Fruit fly (Drosophila melanogaster): ENCODE data around the gene Sfp24C1.
A peak's percentile ranks its signal among the peaks of the same experiment; 100 is the strongest.

Sfp24C1 gene

DNA sequence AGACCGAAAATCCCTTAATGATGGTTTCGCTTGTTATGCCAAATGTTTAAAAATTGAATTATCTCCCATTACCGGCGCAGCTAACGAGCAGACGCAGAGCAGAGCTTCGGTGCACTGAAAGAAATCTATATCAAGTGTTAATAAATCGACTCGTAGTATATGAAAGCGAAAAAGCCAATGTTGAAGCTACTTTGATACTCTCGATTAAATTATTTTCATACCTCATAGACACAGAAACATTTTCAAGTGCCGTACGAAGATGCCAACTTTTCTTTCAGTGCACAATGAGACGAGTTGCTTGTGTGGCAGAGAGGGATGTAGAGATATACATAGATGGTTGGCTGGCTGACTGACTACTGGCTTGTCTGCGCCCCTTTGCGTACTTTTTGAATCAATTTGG, 24.7 kb upstream of the Sfp24C1 start (continued):
- TF ChIP-seq CG10274 (GFP tag; optimal IDR thresholded peaks at IDR 0.05) (no peak), CG6813 (GFP tag; optimal IDR thresholded peaks at IDR 0.05) (no peak), p53 (GFP tag; optimal IDR thresholded peaks at IDR 0.05) (no peak), Sry-δ (GFP tag; optimal IDR thresholded peaks at IDR 0.05) (no peak), CG10366 (GFP tag; IDR thresholded peaks at IDR 0.05) (no peak), zf30C (GFP tag; optimal IDR thresholded peaks at IDR 0.05) (peak; percentile 14), HHEX (GFP tag; optimal IDR thresholded peaks at IDR 0.05) (no peak), prd (optimal IDR thresholded peaks at IDR 0.05) (no peak), prd (GFP tag; IDR thresholded peaks at IDR 0.05) (peak; percentile 71), zen (tag; optimal IDR thresholded peaks at IDR 0.05) (peak; percentile 64), psq (GFP tag; optimal IDR thresholded peaks at IDR 0.05) (no peak), Hey (tag; optimal IDR thresholded peaks at IDR 0.05) (no peak), Dip3 (GFP tag; optimal IDR thresholded peaks at IDR 0.05) (no peak), CG32772 (GFP tag; IDR thresholded peaks at IDR 0.05) (0 out of 2 replicates have a peak, but pooled peaks have one; percentile 7), CG4424 (GFP tag; optimal IDR thresholded peaks at IDR 0.05) (peak; percentile 17), NC2α (GFP tag; optimal IDR thresholded peaks at IDR 0.05) (peak; percentile 16), CG4854 (GFP tag; optimal IDR thresholded peaks at IDR 0.05) (no peak), CG12942 (GFP tag; optimal IDR thresholded peaks at IDR 0.05) (no peak), CG3163 (GFP tag; optimal IDR thresholded peaks at IDR 0.05) (no peak), emc (GFP tag; optimal IDR thresholded peaks at IDR 0.05) (no peak), Asciz (GFP tag; optimal IDR thresholded peaks at IDR 0.05) (no peak), Aef1 (GFP tag; IDR thresholded peaks at IDR 0.05) (0 out of 3 replicates have a peak, but pooled peaks have one; percentile 12), Mad (GFP tag; optimal IDR thresholded peaks at IDR 0.05) (no peak), CkIIα-i1 (GFP tag; IDR thresholded peaks at IDR 0.05) (no peak), CG2120 (GFP tag; optimal IDR thresholded peaks at IDR 0.05) (no peak), nmo (GFP tag; optimal IDR thresholded peaks at IDR 0.05) (peak; percentile 44), Hand (GFP tag; optimal IDR thresholded peaks at IDR 0.05) (no peak), Max (GFP tag; optimal IDR thresholded peaks at IDR 0.05) (no peak), CG8944 (GFP tag; optimal IDR thresholded peaks at IDR 0.05) (no peak), CG6654 (GFP tag; optimal IDR thresholded peaks at IDR 0.05) (no peak), CG10654 (GFP tag; optimal IDR thresholded peaks at IDR 0.05) (no peak), CG8388 (GFP tag; optimal IDR thresholded peaks at IDR 0.05) (peak; percentile 39), CG13424 (tag; optimal IDR thresholded peaks at IDR 0.05) (no peak), cas (GFP tag; IDR thresholded peaks at IDR 0.05) (no peak), grau (tag; optimal IDR thresholded peaks at IDR 0.05) (no peak), CG31441 (GFP tag; IDR thresholded peaks at IDR 0.05) (peak; percentile 48; the same call in 1 of the 2 replicates), vfl (GFP tag; optimal IDR thresholded peaks at IDR 0.05) (no peak), CG10979 (tag; optimal IDR thresholded peaks at IDR 0.05) (peak; percentile 61), grn (GFP tag; optimal IDR thresholded peaks at IDR 0.05) (no peak), ranshi (GFP tag; IDR thresholded peaks at IDR 0.05) (no peak), CG1602 (GFP tag; optimal IDR thresholded peaks at IDR 0.05) (no peak), sug (tag; optimal IDR thresholded peaks at IDR 0.05) (no peak), CG13296 (GFP tag; optimal IDR thresholded peaks at IDR 0.05) (no peak), D19B (GFP tag; optimal IDR thresholded peaks at IDR 0.05) (no peak), CG30403 (GFP tag; optimal IDR thresholded peaks at IDR 0.05) (peak; percentile 10), H2.0 (GFP tag; IDR thresholded peaks at IDR 0.05) (no peak), scrt (GFP tag; optimal IDR thresholded peaks at IDR 0.05) (no peak), NK7.1 (GFP tag; optimal IDR thresholded peaks at IDR 0.05) (no peak), pho (GFP tag; optimal IDR thresholded peaks at IDR 0.05) (no peak), bsh (GFP tag; optimal IDR thresholded peaks at IDR 0.05) (peak in 1 of 2 experiments; percentile 66), PHDP (tag; optimal IDR thresholded peaks at IDR 0.05) (no peak), Abd-B (GFP tag; optimal IDR thresholded peaks at IDR 0.05) (no peak)
